Fruit fly (Drosophila melanogaster) ovary, adult (tissue): ENCODE results near the gene CG9222.
A peak's percentile ranks its signal among the peaks of the same experiment; 100 is the strongest.

Experiments used
- CG17801 ChIP-seq: fragments of 200-800 bp; optimal IDR thresholded peaks from 2 replicates; lab custom pipeline; 2019; ENCODE audit warnings: missing biosample characterization, mild to moderate bottlenecking, missing genetic modification characterization, moderate library complexity; ENCODE audit not compliant: partially characterized antibody

CG9222 gene

dm6 chr2L:6098479-6099269, 32.1 kb upstream of the CG9222 start, which contains the start of gene CG9175:
Gene CG9175, minus strand, starts transcription at chr2L:6098966.
- TF ChIP-seq CG17801 (GFP tag; lab: Kevin White, UChicago), result peak; percentile 30

- no peak for TF ChIP-seq CG17801 (GFP tag; lab: Kevin White, UChicago)
Observed at dm6 chr2L:6099270-6099644, 31.6 kb upstream of the CG9222 start.

dm6 chr2L:6100202-6100689, 30.6 kb upstream of the CG9222 start, which contains the start of gene stai:
Gene stai, plus strand, starts transcription at chr2L:6100377.
- TF ChIP-seq CG17801 (GFP tag; lab: Kevin White, UChicago), result peak; percentile 59

- TF ChIP-seq CG17801 (GFP tag; lab: Kevin White, UChicago), result no peak
Observed at dm6 chr2L:6109313-6109847, 21.4 kb upstream of the CG9222 start.

dm6 chr2L:6110781-6111180, 20.0 kb upstream of the CG9222 start:
- TF ChIP-seq CG17801 (GFP tag; lab: Kevin White, UChicago), result no peak

- TF ChIP-seq CG17801 (GFP tag; lab: Kevin White, UChicago), result no peak
Observed at dm6 chr2L:6118212-6118611, 12.6 kb upstream of the CG9222 start, which contains the start of gene CG31642. Gene CG31642, plus strand, starts transcription at chr2L:6118512.

- peak; percentile 23 for TF ChIP-seq CG17801 (GFP tag; lab: Kevin White, UChicago)
Observed at dm6 chr2L:6124815-6125214, 6.0 kb upstream of the CG9222 start, which contains the start of gene Arpc4. Gene Arpc4, plus strand, starts transcription at chr2L:6125132.

dm6 chr2L:6127478-6127877, 3.3 kb upstream of the CG9222 start, which contains the start of gene WDR79:
Gene WDR79, minus strand, starts transcription at chr2L:6127775.
- TF ChIP-seq CG17801 (GFP tag; lab: Kevin White, UChicago), result no peak

dm6 chr2L:6139082-6139481, 8.3 kb downstream of the CG9222 start, which contains the start of gene CG13991:
Gene CG13991, plus strand, starts transcription at chr2L:6139382.
- no peak for TF ChIP-seq CG17801 (GFP tag; lab: Kevin White, UChicago)

dm6 chr2L:6151669-6152068, 20.8 kb downstream of the CG9222 start, which contains the start of gene Muc26B:
Gene Muc26B, plus strand, starts transcription at chr2L:6151969.
- no peak for TF ChIP-seq CG17801 (GFP tag; lab: Kevin White, UChicago)

dm6 chr2L:6155041-6155440, 24.2 kb downstream of the CG9222 start, which contains the start of gene CG31639:
Gene CG31639, minus strand, starts transcription at chr2L:6155141.
- TF ChIP-seq CG17801 (GFP tag; lab: Kevin White, UChicago), result no peak

- TF ChIP-seq CG17801 (GFP tag; lab: Kevin White, UChicago), result no peak
Observed at dm6 chr2L:6160100-6160499, 29.3 kb downstream of the CG9222 start, which contains the start of gene CG13989. Gene CG13989, plus strand, starts transcription at chr2L:6160400.

dm6 chr2L:6165686-6166085, 34.9 kb downstream of the CG9222 start:
- no peak for TF ChIP-seq CG17801 (GFP tag; lab: Kevin White, UChicago)

- no peak for TF ChIP-seq CG17801 (GFP tag; lab: Kevin White, UChicago)
Observed at dm6 chr2L:6169119-6169518, 38.3 kb downstream of the CG9222 start.

dm6 chr2L:6171166-6171565, 40.3 kb downstream of the CG9222 start:
- no peak for TF ChIP-seq CG17801 (GFP tag; lab: Kevin White, UChicago)
